Fruit fly (Drosophila melanogaster) whole organism, embryonic: ENCODE data around the gene SmD1.

Experiments
- ATbp ChIP-seq: fragments of 200-800 bp; sonication (Bioruptor generic); optimal IDR thresholded peaks from 2 replicates; lab custom pipeline; 2017; ENCODE audit warnings: missing biosample characterization, mild to moderate bottlenecking, missing genetic modification characterization, missing genetic modification reagents
- BEAF-32 ChIP-seq: fragments of 200-800 bp; sonication (Bioruptor generic); optimal IDR thresholded peaks from 3 replicates; lab custom pipeline; 2017; ENCODE audit warnings: missing biosample characterization, missing genetic modification characterization, mild to moderate bottlenecking, moderate library complexity, missing genetic modification reagents
- CG10431 ChIP-seq: fragments of 200-800 bp; sonication (Bioruptor generic); optimal IDR thresholded peaks from 3 replicates; lab custom pipeline; 2018; ENCODE audit warnings: missing biosample characterization, mild to moderate bottlenecking, missing genetic modification characterization
- CG11695 ChIP-seq: fragments of 200-800 bp; sonication (Bioruptor generic); IDR thresholded peaks from 3 replicates; pipeline ENCODE4 v1.3.6; 2022; ENCODE audit warnings: missing biosample characterization, missing genetic modification characterization
- CG12391 ChIP-seq: fragments of 200-800 bp; sonication (Bioruptor generic); optimal IDR thresholded peaks from 3 replicates; lab custom pipeline; 2018; ENCODE audit warnings: missing biosample characterization, mild to moderate bottlenecking, missing genetic modification characterization, moderate library complexity
- CG12744 ChIP-seq: fragments of 200-800 bp; sonication (Bioruptor generic); optimal IDR thresholded peaks from 2 replicates; lab custom pipeline; 2016; ENCODE audit warnings: missing biosample characterization, missing genetic modification characterization
- CG14667 ChIP-seq: fragments of 200-800 bp; sonication (Bioruptor generic); IDR thresholded peaks from 2 replicates; pipeline ENCODE4 v1.3.6; 2022; ENCODE audit warnings: missing biosample characterization, missing genetic modification characterization
- CG14710 ChIP-seq: fragments of 200-800 bp; sonication (Bioruptor generic); optimal IDR thresholded peaks from 3 replicates; lab custom pipeline; 2019; ENCODE audit warnings: missing biosample characterization, mild to moderate bottlenecking, missing genetic modification characterization, moderate library complexity
- CG14860 ChIP-seq: fragments of 200-800 bp; sonication (Bioruptor generic); IDR thresholded peaks from 3 replicates; pipeline ENCODE4 v1.3.6; 2022; ENCODE audit warnings: missing biosample characterization, missing genetic modification characterization; ENCODE audit not compliant: partially characterized antibody
- CG1603 ChIP-seq: fragments of 200-800 bp; sonication (Bioruptor generic); optimal IDR thresholded peaks from 2 replicates; lab custom pipeline; 2019; ENCODE audit warnings: missing biosample characterization, mild to moderate bottlenecking, missing genetic modification characterization, moderate library complexity
- CG17829 ChIP-seq: fragments of 200-800 bp; optimal IDR thresholded peaks from 2 replicates; lab custom pipeline; 2019; ENCODE audit warnings: missing biosample characterization, mild to moderate bottlenecking, missing genetic modification characterization, moderate library complexity
- CG30431 ChIP-seq: fragments of 200-800 bp; sonication (Bioruptor generic); optimal IDR thresholded peaks from 2 replicates; lab custom pipeline; 2017; ENCODE audit warnings: missing biosample characterization, missing genetic modification characterization
- CG3838 ChIP-seq: fragments of 200-800 bp; sonication (Bioruptor generic); optimal IDR thresholded peaks from 3 replicates; lab custom pipeline; 2016; ENCODE audit warnings: missing biosample characterization, missing genetic modification characterization
- CG3995 ChIP-seq: fragments of 200-800 bp; sonication (Bioruptor generic); optimal IDR thresholded peaks from 3 replicates; lab custom pipeline; 2016; ENCODE audit warnings: missing biosample characterization, missing genetic modification characterization
- CG7271 ChIP-seq: fragments of 200-800 bp; sonication (Bioruptor generic); optimal IDR thresholded peaks from 2 replicates; lab custom pipeline; 2018; ENCODE audit warnings: missing biosample characterization, mild to moderate bottlenecking, missing genetic modification characterization, moderate library complexity
- CG7963 ChIP-seq: fragments of 200-800 bp; sonication (Bioruptor generic); IDR thresholded peaks from 3 replicates; pipeline ENCODE4 v1.3.6; 2022; ENCODE audit warnings: missing biosample characterization, missing genetic modification characterization; ENCODE audit not compliant: partially characterized antibody
- D ChIP-seq, 2 experiments: fragments of 200-800 bp in 1 of 2; fragments of >200 bp in 1 of 2; sonication (Bioruptor generic) in 1 of 2; optimal IDR thresholded peaks; 2 replicates in 1 of 2; 3 replicates in 1 of 2; lab custom pipeline; 2017; ENCODE audit warnings: mild to moderate bottlenecking in 1 of 2, missing biosample characterization in 1 of 2, missing genetic modification characterization in 1 of 2, missing genetic modification reagents in 1 of 2
- D19B ChIP-seq: fragments of 200-800 bp; sonication (Bioruptor generic); optimal IDR thresholded peaks from 2 replicates; lab custom pipeline; 2017; ENCODE audit warnings: missing biosample characterization, mild to moderate bottlenecking, missing genetic modification characterization
- Dad ChIP-seq: fragments of 200-800 bp; sonication (Bioruptor generic); optimal IDR thresholded peaks from 3 replicates; lab custom pipeline; 2016; ENCODE audit warnings: missing biosample characterization, missing genetic modification characterization
- Dll ChIP-seq: fragments of 200-800 bp; sonication (Bioruptor generic); IDR thresholded peaks from 4 replicates; pipeline ENCODE4 v1.3.6; 2022; ENCODE audit warnings: missing biosample characterization, missing genetic modification characterization; ENCODE audit not compliant: partially characterized antibody
- Dp ChIP-seq: fragments of 200-800 bp; sonication (Bioruptor generic); optimal IDR thresholded peaks from 2 replicates; lab custom pipeline; 2018; ENCODE audit warnings: missing biosample characterization, mild to moderate bottlenecking, missing genetic modification characterization, moderate library complexity
- ERR ChIP-seq: fragments of 200-800 bp; sonication (Bioruptor generic); optimal IDR thresholded peaks from 2 replicates; lab custom pipeline; 2016; ENCODE audit warnings: missing biosample characterization, missing genetic modification characterization
- Elba2 ChIP-seq: fragments of 200-800 bp; sonication (Bioruptor generic); optimal IDR thresholded peaks from 3 replicates; lab custom pipeline; 2016; ENCODE audit warnings: missing biosample characterization, missing genetic modification characterization
- Ets65A ChIP-seq: fragments of 200-800 bp; sonication (Bioruptor generic); peaks from one replicate; lab custom pipeline; 2016; ENCODE audit warnings: missing biosample characterization, missing genetic modification characterization
- Hmr ChIP-seq: fragments of 200-800 bp; sonication (Bioruptor generic); optimal IDR thresholded peaks from 3 replicates; lab custom pipeline; 2017; ENCODE audit warnings: mild to moderate bottlenecking, missing biosample characterization, missing genetic modification reagents, missing genetic modification characterization
- MBD-R2 ChIP-seq: fragments of 200-800 bp; sonication (Bioruptor generic); IDR thresholded peaks from 2 replicates; pipeline ENCODE4 v1.3.6; 2022; ENCODE audit warnings: missing biosample characterization, missing genetic modification characterization
- Mad ChIP-seq: fragments of 200-800 bp; sonication (Bioruptor generic); optimal IDR thresholded peaks from 2 replicates; lab custom pipeline; 2016; ENCODE audit warnings: missing biosample characterization, missing genetic modification characterization
- Max ChIP-seq: fragments of 200-800 bp; sonication (Bioruptor generic); optimal IDR thresholded peaks from 2 replicates; lab custom pipeline; 2016; ENCODE audit warnings: missing biosample characterization, mild to moderate bottlenecking, missing genetic modification characterization
- Meics ChIP-seq: fragments of 200-800 bp; sonication (Bioruptor generic); optimal IDR thresholded peaks from 2 replicates; lab custom pipeline; 2017; ENCODE audit warnings: missing biosample characterization, mild to moderate bottlenecking, missing genetic modification characterization
- Ravus ChIP-seq: fragments of 200-800 bp; sonication (Bioruptor generic); IDR thresholded peaks from 2 replicates; pipeline ENCODE4 v1.3.6; 2022; ENCODE audit warnings: missing biosample characterization, missing genetic modification characterization
- Sry-β ChIP-seq: fragments of 200-800 bp; sonication (Bioruptor generic); optimal IDR thresholded peaks from 2 replicates; lab custom pipeline; 2018; ENCODE audit warnings: missing biosample characterization, mild to moderate bottlenecking, missing genetic modification characterization, moderate library complexity
- Usf ChIP-seq: fragments of 200-800 bp; sonication (Bioruptor generic); optimal IDR thresholded peaks from 2 replicates; lab custom pipeline; 2017; ENCODE audit warnings: missing genotype, missing biosample characterization, missing genetic modification characterization
- bowl ChIP-seq: fragments of 200-800 bp; sonication (Bioruptor generic); IDR thresholded peaks from 2 replicates; pipeline ENCODE4 v1.3.6; 2022; ENCODE audit warnings: missing biosample characterization, missing genetic modification characterization
- cato ChIP-seq: fragments of 200-800 bp; sonication (Bioruptor generic); optimal IDR thresholded peaks from 2 replicates; lab custom pipeline; 2016; ENCODE audit warnings: missing biosample characterization, missing genetic modification characterization, borderline replicate concordance
- caup ChIP-seq: fragments of 200-800 bp; sonication (Bioruptor generic); optimal IDR thresholded peaks from 3 replicates; lab custom pipeline; 2017; ENCODE audit warnings: missing biosample characterization, mild to moderate bottlenecking, missing genetic modification characterization, moderate library complexity; ENCODE audit not compliant: severe bottlenecking
- chif ChIP-seq, 2 experiments: fragments of 200-800 bp; sonication (Bioruptor generic); optimal IDR thresholded peaks; 3 replicates each; lab custom pipeline; 2016; ENCODE audit warnings: missing biosample characterization in 2 of 2, missing genetic modification characterization in 2 of 2
- da ChIP-seq: fragments of 200-800 bp; sonication (Bioruptor generic); optimal IDR thresholded peaks from 2 replicates; lab custom pipeline; 2016; ENCODE audit warnings: missing biosample characterization, missing genetic modification characterization
- en ChIP-seq: fragments of 200-800 bp; sonication (Bioruptor generic); optimal IDR thresholded peaks from 2 replicates; lab custom pipeline; 2016; ENCODE audit warnings: missing biosample characterization, missing genetic modification characterization
- gcm ChIP-seq: fragments of 200-800 bp; sonication (Bioruptor generic); optimal IDR thresholded peaks from 2 replicates; lab custom pipeline; 2019; ENCODE audit warnings: missing biosample characterization, mild to moderate bottlenecking, missing genetic modification characterization, moderate library complexity
- hb ChIP-seq: fragments of 200-800 bp; sonication (Bioruptor generic); IDR thresholded peaks from 3 replicates; pipeline ENCODE4 v1.3.6; 2022; ENCODE audit warnings: missing biosample characterization, missing genetic modification characterization; ENCODE audit not compliant: partially characterized antibody
- hth ChIP-seq: fragments of >200 bp; optimal IDR thresholded peaks from 2 replicates; lab custom pipeline; 2017; ENCODE audit warnings: inconsistent platforms
- knrl ChIP-seq: fragments of 200-800 bp; sonication (Bioruptor generic); IDR thresholded peaks from 3 replicates; pipeline ENCODE4 v1.3.6; 2022; ENCODE audit warnings: missing biosample characterization, missing genetic modification characterization; ENCODE audit not compliant: partially characterized antibody
- maf-S ChIP-seq: fragments of 200-800 bp; sonication (Bioruptor generic); optimal IDR thresholded peaks from 2 replicates; lab custom pipeline; 2016; ENCODE audit warnings: missing biosample characterization, missing genetic modification characterization
- pb ChIP-seq: fragments of 200-800 bp; sonication (Bioruptor generic); optimal IDR thresholded peaks from 3 replicates; lab custom pipeline; 2016; ENCODE audit warnings: missing biosample characterization, missing genetic modification characterization
- sob ChIP-seq: fragments of 200-800 bp; sonication (Bioruptor generic); IDR thresholded peaks from 2 replicates; pipeline ENCODE4 v1.3.6; 2022; ENCODE audit warnings: missing biosample characterization, missing genetic modification characterization
- tap ChIP-seq: fragments of 200-800 bp; optimal IDR thresholded peaks from 3 replicates; lab custom pipeline; 2019; ENCODE audit warnings: missing biosample characterization, mild to moderate bottlenecking, missing genetic modification characterization, moderate library complexity
- tin ChIP-seq: fragments of 200-800 bp; sonication (Bioruptor generic); optimal IDR thresholded peaks from 3 replicates; lab custom pipeline; 2016; ENCODE audit warnings: missing biosample characterization, missing genetic modification characterization
- twi ChIP-seq: fragments of 200-800 bp; optimal IDR thresholded peaks from 2 replicates; lab custom pipeline; 2019; ENCODE audit warnings: missing biosample characterization, mild to moderate bottlenecking, missing genetic modification characterization, moderate library complexity
- usp ChIP-seq: fragments of >200 bp; optimal IDR thresholded peaks from 2 replicates; lab custom pipeline; 2017; ENCODE audit warnings: missing biosample characterization, missing genetic modification characterization
- wdn ChIP-seq: fragments of 200-800 bp; sonication (Bioruptor generic); IDR thresholded peaks from 2 replicates; pipeline ENCODE4 v1.3.6; 2022; ENCODE audit warnings: missing biosample characterization, missing genetic modification characterization

The SmD1 gene

DNA sequence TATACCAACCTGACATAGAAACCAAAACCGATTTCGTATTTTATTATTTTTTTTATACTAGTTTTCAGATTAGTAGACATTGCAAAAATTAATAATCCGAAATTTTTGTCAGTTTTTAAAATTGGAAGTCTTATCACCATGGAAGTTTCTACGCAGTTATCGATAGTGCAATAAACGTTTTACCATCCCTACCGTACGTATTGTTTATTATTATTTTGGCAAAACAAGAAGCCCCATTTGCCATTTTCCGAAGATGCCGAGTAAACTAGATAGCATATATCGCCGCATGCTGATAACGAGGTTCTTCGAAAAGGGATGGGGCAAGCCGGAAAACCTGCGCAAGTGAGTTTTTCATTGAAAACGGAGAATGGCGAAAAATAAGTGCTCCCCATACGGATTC is 7.2 kb upstream of the SmD1 start, which contains the start of gene CG32112 (continued):
- TF ChIP-seq caup (GFP tag; lab: Kevin White, UChicago) (no peak), tin (GFP tag; lab: Kevin White, UChicago) (peak; percentile 3), Elba2 (no peak), cato (GFP tag; lab: Kevin White, UChicago) (no peak), CG3838 (GFP tag; lab: Kevin White, UChicago) (no peak), bowl (GFP tag; lab: Robert Waterston, UW) (no peak), maf-S (GFP tag; lab: Kevin White, UChicago) (no peak), hb (GFP tag; lab: Robert Waterston, UW) (no peak), wdn (GFP tag; lab: Robert Waterston, UW) (no peak), knrl (GFP tag; lab: Robert Waterston, UW) (peak; percentile 68; the same call in 2 of the 3 replicates), twi (tag; lab: Kevin White, UChicago) (no peak), CG1603 (tag; lab: Kevin White, UChicago) (peak; percentile 71), CG3995 (GFP tag; lab: Kevin White, UChicago) (no peak), CG12391 (tag; lab: Kevin White, UChicago) (no peak), Max (GFP tag; lab: Kevin White, UChicago) (no peak), Ets65A (GFP tag; lab: Kevin White, UChicago) (no peak), ATbp (no peak), Ravus (GFP tag; lab: Robert Waterston, UW) (no peak), usp (no peak), Dll (peak; percentile 87), gcm (GFP tag; lab: Kevin White, UChicago) (no peak), da (no peak), pb (no peak), MBD-R2 (GFP tag; lab: Robert Waterston, UW) (peak; percentile 64), ERR (GFP tag; lab: Kevin White, UChicago) (peak; percentile 7), Usf (GFP tag; lab: Kevin White, UChicago) (no peak), CG10431 (GFP tag; lab: Kevin White, UChicago) (no peak), CG17829 (tag; lab: Kevin White, UChicago) (peak; percentile 3), CG7271 (no peak), Meics (GFP tag; lab: Kevin White, UChicago) (no peak), D19B (GFP tag; lab: Kevin White, UChicago) (no peak), tap (tag; lab: Kevin White, UChicago) (no peak), CG7963 (peak; percentile 53; the same call in 1 of the 3 replicates), en (GFP tag; lab: Kevin White, UChicago) (no peak), CG14710 (peak; percentile 62), Hmr (GFP tag; lab: Kevin White, UChicago) (no peak), hth (no peak), Mad (no peak), Dad (GFP tag; lab: Kevin White, UChicago) (no peak), CG12744 (GFP tag; lab: Kevin White, UChicago) (no peak), CG11695 (no peak), CG30431 (GFP tag; lab: Kevin White, UChicago) (no peak), Dp (GFP tag; lab: Kevin White, UChicago) (peak; percentile 68), CG14667 (GFP tag; lab: Robert Waterston, UW) (no peak), D (optimal IDR thresholded peaks at IDR 0.05; lab: Kevin White, UChicago) (no peak), D (GFP tag; optimal IDR thresholded peaks at IDR 0.05; lab: Kevin White, UChicago) (no peak), CG14860 (GFP tag; lab: Robert Waterston, UW) (peak; percentile 54; the same call in 2 of the 3 replicates), BEAF-32 (GFP tag; lab: Kevin White, UChicago) (peak; percentile 74), Sry-β (GFP tag; lab: Kevin White, UChicago) (no peak), sob (GFP tag; lab: Robert Waterston, UW) (no peak), chif (GFP tag; optimal IDR thresholded peaks at IDR 0.05; lab: Kevin White, UChicago) (no peak)
